Worm (Caenorhabditis elegans) whole organism, young adult: ENCODE results near the gene scly-1.

Experiments used
- Y56A3A.18 ChIP-seq: fragments of 200-800 bp; sonication (Bioruptor generic); IDR thresholded peaks from 2 replicates; pipeline ENCODE4 v1.3.6; 2022; ENCODE audit warnings: missing genetic modification reagents, missing genetic modification characterization, missing compliant biosample characterization
- ceh-40 ChIP-seq: fragments of 200-800 bp; sonication (Bioruptor generic); IDR thresholded peaks from 2 replicates; pipeline ENCODE4 v1.3.6; 2022; ENCODE audit warnings: missing genetic modification characterization, missing compliant biosample characterization
- chd-7 ChIP-seq: sonication (generic microtip); optimal IDR thresholded peaks from 2 replicates; lab custom pipeline; 2016; ENCODE audit warnings: mild to moderate bottlenecking, missing genetic modification characterization, moderate library complexity, missing compliant biosample characterization
- sea-2 ChIP-seq: fragments of 200-800 bp; sonication (Bioruptor generic); IDR thresholded peaks from 2 replicates; pipeline ENCODE4 v1.3.6; 2022; ENCODE audit warnings: missing genetic modification characterization, missing compliant biosample characterization
- snpc-4 ChIP-seq, 5 experiments: fragments of 150-350 bp in 1 of 5; sonication (generic microtip) in 4 of 5; optimal IDR thresholded peaks; 2 replicates each; lab custom pipeline; 2014 to 2018; ENCODE audit warnings: missing genetic modification characterization in 5 of 5, missing biosample characterization in 3 of 5, antibody characterized with exemption in 2 of 5, mild to moderate bottlenecking in 2 of 5, missing compliant biosample characterization in 2 of 5, missing genotype in 2 of 5, moderate library complexity in 2 of 5, missing genetic modification reagents in 1 of 5
- ztf-22 ChIP-seq: fragments of 200-800 bp; sonication (Bioruptor generic); optimal IDR thresholded peaks from 2 replicates; lab custom pipeline; 2018; ENCODE audit warnings: mild to moderate bottlenecking, missing genetic modification characterization, moderate library complexity, missing compliant biosample characterization

DNA sequence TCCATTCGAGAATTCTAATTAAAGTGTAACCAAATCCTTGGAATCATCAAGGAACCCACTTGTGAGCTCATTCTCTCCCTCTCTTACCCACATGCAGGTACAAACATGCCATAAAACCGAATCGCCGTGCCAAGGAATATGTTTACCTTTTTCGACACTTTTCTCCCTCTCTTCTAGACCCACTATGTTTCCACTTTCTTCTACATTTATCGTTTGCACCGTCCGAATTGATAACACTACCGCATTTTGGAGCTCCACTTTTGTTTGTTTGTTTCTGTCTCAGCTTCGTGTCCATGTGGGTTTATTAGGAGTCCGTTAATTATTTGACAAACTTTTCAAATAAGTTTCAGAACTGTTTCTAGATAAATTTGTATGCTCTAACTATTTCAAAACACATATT is 1.0 kb upstream of the scly-1 start:
- no peak for TF ChIP-seq Y56A3A.18 (GFP tag; lab: Robert Waterston, UW)
- TF ChIP-seq ztf-22: no peak
- TF ChIP-seq snpc-4 (GFP tag; optimal IDR thresholded peaks at IDR 0.05; lab: Kevin White, UChicago): no peak
- no peak for TF ChIP-seq snpc-4 (tag; optimal IDR thresholded peaks at IDR 0.05; lab: Kevin White, UChicago)
- TF ChIP-seq ceh-40: no peak
- TF ChIP-seq chd-7 (tag; lab: Kevin White, UChicago): no peak
- TF ChIP-seq sea-2 (GFP tag; lab: Robert Waterston, UW): no peak
